Fruit fly (Drosophila melanogaster) whole organism, embryonic: ENCODE data around the gene CG10445.

ENCODE experiments used
- Abd-B ChIP-seq: fragments of 200-800 bp; sonication (Bioruptor generic); optimal IDR thresholded peaks from 2 replicates; lab custom pipeline; 2018; ENCODE audit warnings: missing biosample characterization, mild to moderate bottlenecking, missing genetic modification characterization, moderate library complexity
- B-H2 ChIP-seq: fragments of 200-800 bp; sonication (Bioruptor generic); optimal IDR thresholded peaks from 2 replicates; lab custom pipeline; 2018; ENCODE audit warnings: missing biosample characterization, mild to moderate bottlenecking, missing genetic modification characterization
- CG10209 ChIP-seq: fragments of 200-800 bp; sonication (Bioruptor generic); optimal IDR thresholded peaks from 3 replicates; lab custom pipeline; 2017; ENCODE audit warnings: missing biosample characterization, mild to moderate bottlenecking, missing genetic modification characterization, missing genetic modification reagents
- CG12659 ChIP-seq: fragments of 200-800 bp; sonication (Bioruptor generic); optimal IDR thresholded peaks from 3 replicates; lab custom pipeline; 2017; ENCODE audit warnings: mild to moderate bottlenecking, missing biosample characterization, missing genetic modification reagents, missing genetic modification characterization
- CG14441 ChIP-seq: fragments of 200-800 bp; sonication (Bioruptor generic); IDR thresholded peaks from 2 replicates; pipeline ENCODE4 v1.3.6; 2022; ENCODE audit warnings: missing biosample characterization, missing genetic modification characterization
- CG14710 ChIP-seq: fragments of 200-800 bp; sonication (Bioruptor generic); optimal IDR thresholded peaks from 3 replicates; lab custom pipeline; 2019; ENCODE audit warnings: missing biosample characterization, mild to moderate bottlenecking, missing genetic modification characterization, moderate library complexity
- CG2129 ChIP-seq: fragments of 200-800 bp; sonication (Bioruptor generic); IDR thresholded peaks from 2 replicates; pipeline ENCODE4 v1.3.6; 2022; ENCODE audit warnings: missing biosample characterization, missing genetic modification characterization; ENCODE audit not compliant: partially characterized antibody
- CG2199 ChIP-seq: fragments of 200-800 bp; sonication (Bioruptor generic); IDR thresholded peaks from 3 replicates; pipeline ENCODE4 v1.3.6; 2022; ENCODE audit warnings: missing biosample characterization, missing genetic modification characterization
- CG2202 ChIP-seq: fragments of 200-800 bp; sonication (Bioruptor generic); optimal IDR thresholded peaks from 2 replicates; lab custom pipeline; 2018; ENCODE audit warnings: missing biosample characterization, mild to moderate bottlenecking, missing genetic modification characterization
- CG30403 ChIP-seq: fragments of 200-800 bp; sonication (Bioruptor generic); optimal IDR thresholded peaks from 3 replicates; lab custom pipeline; 2016; ENCODE audit warnings: missing biosample characterization, missing genetic modification characterization
- CG33213 ChIP-seq: fragments of 200-800 bp; sonication (Bioruptor generic); optimal IDR thresholded peaks from 3 replicates; lab custom pipeline; 2016; ENCODE audit warnings: missing biosample characterization, missing genetic modification characterization
- CG34376 ChIP-seq: fragments of 200-800 bp; sonication (Bioruptor generic); optimal IDR thresholded peaks from 2 replicates; lab custom pipeline; 2018; ENCODE audit warnings: missing biosample characterization, mild to moderate bottlenecking, missing genetic modification characterization
- CG3726 ChIP-seq: fragments of 200-800 bp; sonication (Bioruptor generic); IDR thresholded peaks from 3 replicates; pipeline ENCODE4, ENCODE4 v1.3.6; 2022; ENCODE audit warnings: missing biosample characterization, missing genetic modification characterization
- CG4730 ChIP-seq: fragments of 200-800 bp; sonication (Bioruptor generic); IDR thresholded peaks from 2 replicates; pipeline ENCODE4 v1.3.6; 2022; ENCODE audit warnings: missing biosample characterization, missing genetic modification characterization
- CG5245 ChIP-seq: fragments of 200-800 bp; sonication (Bioruptor generic); optimal IDR thresholded peaks from 3 replicates; lab custom pipeline; 2016; ENCODE audit warnings: missing biosample characterization, missing genetic modification characterization
- CG6791 ChIP-seq: fragments of 200-800 bp; sonication (Bioruptor generic); IDR thresholded peaks from 3 replicates; pipeline ENCODE4 v1.3.6; 2022; ENCODE audit warnings: missing biosample characterization, missing genetic modification characterization; ENCODE audit not compliant: partially characterized antibody
- CG7357 ChIP-seq: fragments of 200-800 bp; sonication (Bioruptor generic); IDR thresholded peaks from 3 replicates; pipeline ENCODE4 v1.3.6; 2022; ENCODE audit warnings: missing biosample characterization, missing genetic modification characterization
- CG9797 ChIP-seq: fragments of 200-800 bp; sonication (Bioruptor generic); optimal IDR thresholded peaks from 3 replicates; lab custom pipeline; 2018; ENCODE audit warnings: missing biosample characterization, mild to moderate bottlenecking, missing genetic modification characterization
- CoRest ChIP-seq: fragments of 200-800 bp; sonication (Bioruptor generic); optimal IDR thresholded peaks from 3 replicates; lab custom pipeline; 2018; ENCODE audit warnings: missing biosample characterization, mild to moderate bottlenecking, missing genetic modification characterization, moderate library complexity
- D ChIP-seq, 2 experiments: fragments of 200-800 bp in 1 of 2; fragments of >200 bp in 1 of 2; sonication (Bioruptor generic) in 1 of 2; optimal IDR thresholded peaks; 2 replicates in 1 of 2; 3 replicates in 1 of 2; lab custom pipeline; 2017; ENCODE audit warnings: mild to moderate bottlenecking in 1 of 2, missing biosample characterization in 1 of 2, missing genetic modification characterization in 1 of 2, missing genetic modification reagents in 1 of 2
- Dad ChIP-seq: fragments of 200-800 bp; sonication (Bioruptor generic); optimal IDR thresholded peaks from 3 replicates; lab custom pipeline; 2016; ENCODE audit warnings: missing biosample characterization, missing genetic modification characterization
- Deaf1 ChIP-seq: fragments of 200-800 bp; optimal IDR thresholded peaks from 3 replicates; lab custom pipeline; 2019; ENCODE audit warnings: missing biosample characterization, mild to moderate bottlenecking, missing genetic modification characterization, moderate library complexity
- Ets65A ChIP-seq: fragments of 200-800 bp; sonication (Bioruptor generic); peaks from one replicate; lab custom pipeline; 2016; ENCODE audit warnings: missing biosample characterization, missing genetic modification characterization
- HHEX ChIP-seq: fragments of 200-800 bp; sonication (Bioruptor generic); optimal IDR thresholded peaks from 3 replicates; lab custom pipeline; 2017; ENCODE audit warnings: missing biosample characterization, mild to moderate bottlenecking, missing genetic modification characterization, missing genetic modification reagents
- Hr51 ChIP-seq, 2 experiments: fragments of 200-800 bp; sonication (Bioruptor generic); optimal IDR thresholded peaks; 2 replicates in 1 of 2; 3 replicates in 1 of 2; lab custom pipeline; 2016 to 2018; ENCODE audit warnings: missing biosample characterization in 2 of 2, missing genetic modification characterization in 2 of 2, mild to moderate bottlenecking in 1 of 2, moderate library complexity in 1 of 2
- Hr78 ChIP-seq, 2 experiments: fragments of 200-800 bp in 1 of 2; fragments of >200 bp in 1 of 2; sonication (Bioruptor generic) in 1 of 2; optimal IDR thresholded peaks; 2 replicates each; lab custom pipeline; 2017 to 2019; ENCODE audit warnings: missing biosample characterization in 2 of 2, missing genetic modification characterization in 2 of 2, mild to moderate bottlenecking in 1 of 2, moderate library complexity in 1 of 2
- MTF-1 ChIP-seq: fragments of 200-800 bp; sonication (Bioruptor generic); optimal IDR thresholded peaks from 2 replicates; lab custom pipeline; 2018; ENCODE audit warnings: missing biosample characterization, mild to moderate bottlenecking, missing genetic modification characterization, borderline replicate concordance
- NfI ChIP-seq: fragments of 200-800 bp; sonication (Bioruptor generic); optimal IDR thresholded peaks from 3 replicates; lab custom pipeline; 2018; ENCODE audit warnings: missing biosample characterization, mild to moderate bottlenecking, missing genetic modification characterization, moderate library complexity
- Opbp ChIP-seq: fragments of 200-800 bp; sonication (Bioruptor generic); IDR thresholded peaks from 3 replicates; pipeline ENCODE4 v1.3.6; 2022; ENCODE audit warnings: missing biosample characterization, missing genetic modification characterization; ENCODE audit not compliant: partially characterized antibody
- Optix ChIP-seq: fragments of 200-800 bp; sonication (Bioruptor generic); IDR thresholded peaks from 3 replicates; pipeline ENCODE4 v1.3.6; 2022; ENCODE audit warnings: missing biosample characterization, missing genetic modification characterization
- Sry-β ChIP-seq: fragments of 200-800 bp; sonication (Bioruptor generic); optimal IDR thresholded peaks from 2 replicates; lab custom pipeline; 2018; ENCODE audit warnings: missing biosample characterization, mild to moderate bottlenecking, missing genetic modification characterization, moderate library complexity
- Xrp1 ChIP-seq: fragments of 200-800 bp; sonication (Bioruptor generic); IDR thresholded peaks from 2 replicates; pipeline ENCODE4 v1.3.6; 2022; ENCODE audit warnings: missing biosample characterization, missing genetic modification characterization
- amos ChIP-seq: fragments of 200-800 bp; sonication (Bioruptor generic); IDR thresholded peaks from 2 replicates; pipeline ENCODE4 v1.3.6; 2022; ENCODE audit warnings: missing biosample characterization, missing genetic modification characterization; ENCODE audit not compliant: partially characterized antibody
- bcd ChIP-seq: fragments of 200-800 bp; sonication (Bioruptor generic); optimal IDR thresholded peaks from 2 replicates; lab custom pipeline; 2017; ENCODE audit warnings: missing biosample characterization, mild to moderate bottlenecking, missing genetic modification characterization
- chif ChIP-seq, 2 experiments: fragments of 200-800 bp; sonication (Bioruptor generic); optimal IDR thresholded peaks; 3 replicates each; lab custom pipeline; 2016; ENCODE audit warnings: missing biosample characterization in 2 of 2, missing genetic modification characterization in 2 of 2
- dmrt11E ChIP-seq: fragments of 200-800 bp; sonication (Bioruptor generic); optimal IDR thresholded peaks from 3 replicates; lab custom pipeline; 2018; ENCODE audit warnings: missing biosample characterization, mild to moderate bottlenecking, missing genetic modification characterization, moderate library complexity
- eve ChIP-seq, 2 experiments: fragments of >200 bp; optimal IDR thresholded peaks; 2 replicates each; lab custom pipeline; 2017; ENCODE audit warnings: missing biosample characterization in 2 of 2, missing genetic modification characterization in 2 of 2
- exex ChIP-seq: fragments of 200-800 bp; sonication (Bioruptor generic); optimal IDR thresholded peaks from 4 replicates; lab custom pipeline; 2018; ENCODE audit warnings: missing biosample characterization, mild to moderate bottlenecking, missing genetic modification characterization, moderate library complexity
- her ChIP-seq: fragments of 200-800 bp; sonication (Bioruptor generic); optimal IDR thresholded peaks from 2 replicates; lab custom pipeline; 2016; ENCODE audit warnings: missing biosample characterization, missing genetic modification characterization
- nmo ChIP-seq: fragments of 200-800 bp; sonication (Bioruptor generic); optimal IDR thresholded peaks from 2 replicates; lab custom pipeline; 2018; ENCODE audit warnings: missing biosample characterization, mild to moderate bottlenecking, missing genetic modification characterization, moderate library complexity
- psq ChIP-seq: fragments of 200-800 bp; sonication (Bioruptor generic); optimal IDR thresholded peaks from 2 replicates; lab custom pipeline; 2017; ENCODE audit warnings: missing biosample characterization, missing genetic modification characterization
- sd ChIP-seq: fragments of 200-800 bp; sonication (Bioruptor generic); optimal IDR thresholded peaks from 3 replicates; lab custom pipeline; 2018; ENCODE audit warnings: missing biosample characterization, mild to moderate bottlenecking, missing genetic modification characterization, moderate library complexity
- sob ChIP-seq: fragments of 200-800 bp; sonication (Bioruptor generic); IDR thresholded peaks from 2 replicates; pipeline ENCODE4 v1.3.6; 2022; ENCODE audit warnings: missing biosample characterization, missing genetic modification characterization
- tap ChIP-seq: fragments of 200-800 bp; optimal IDR thresholded peaks from 3 replicates; lab custom pipeline; 2019; ENCODE audit warnings: missing biosample characterization, mild to moderate bottlenecking, missing genetic modification characterization, moderate library complexity
- tin ChIP-seq: fragments of 200-800 bp; sonication (Bioruptor generic); optimal IDR thresholded peaks from 3 replicates; lab custom pipeline; 2016; ENCODE audit warnings: missing biosample characterization, missing genetic modification characterization
- toy ChIP-seq: fragments of 200-800 bp; sonication (Bioruptor generic); IDR thresholded peaks from 2 replicates; pipeline ENCODE4 v1.3.6; 2022; ENCODE audit warnings: missing biosample characterization, missing genetic modification characterization
- vfl ChIP-seq: fragments of 200-800 bp; sonication (Bioruptor generic); optimal IDR thresholded peaks from 2 replicates; lab custom pipeline; 2016; ENCODE audit warnings: missing biosample characterization, missing genetic modification characterization
- zen ChIP-seq: fragments of 200-800 bp; sonication (Bioruptor generic); optimal IDR thresholded peaks from 3 replicates; lab custom pipeline; 2018; ENCODE audit warnings: missing biosample characterization, mild to moderate bottlenecking, missing genetic modification characterization, moderate library complexity

The CG10445 gene

DNA sequence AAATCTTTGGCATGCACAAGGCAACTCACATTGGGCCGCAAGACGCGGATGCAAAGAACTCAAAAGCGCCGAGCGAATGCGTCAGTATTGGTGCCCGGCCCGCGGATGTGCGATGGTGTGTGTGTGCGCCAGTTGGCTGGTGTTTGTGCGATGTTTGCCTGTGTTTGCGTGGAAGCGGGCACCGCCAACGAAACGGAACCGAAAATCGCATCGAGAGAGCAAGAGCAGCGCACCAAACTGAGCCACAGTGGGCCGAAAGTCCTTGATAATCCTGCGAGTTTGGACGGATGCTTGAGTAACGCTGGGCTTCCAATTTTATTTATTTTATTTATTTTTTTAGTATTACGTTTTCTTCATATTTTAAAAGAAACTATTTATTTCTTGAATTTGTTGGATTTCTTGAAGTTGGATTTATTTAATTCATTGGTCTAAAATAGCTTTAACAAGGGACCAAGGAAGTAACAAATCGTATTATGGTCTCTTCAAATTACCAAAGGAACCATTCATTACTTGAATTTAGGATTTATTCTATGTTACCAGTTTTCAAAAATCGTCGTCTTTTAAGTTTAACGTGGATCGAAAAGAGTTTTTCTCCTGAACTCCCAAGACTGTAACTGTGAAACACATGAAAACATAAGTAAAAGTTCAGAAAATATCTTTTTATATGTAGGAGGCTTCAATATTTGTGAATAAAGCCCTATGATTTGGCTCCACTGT lies 42.8 kb upstream of the CG10445 start (continued):
- TF ChIP-seq Opbp (0 out of 3 replicates have a peak, but pooled peaks have one; percentile 47), CG34376 (GFP tag; lab: Kevin White, UChicago) (no peak), MTF-1 (GFP tag; lab: Kevin White, UChicago) (no peak), CG7357 (no peak), CG3726 (GFP tag; lab: Robert Waterston, UW) (no peak), amos (no peak), Deaf1 (tag; lab: Kevin White, UChicago) (no peak), NfI (GFP tag; lab: Kevin White, UChicago) (no peak), exex (tag; lab: Kevin White, UChicago) (no peak), CG9797 (GFP tag; lab: Kevin White, UChicago) (no peak), CG2202 (tag; lab: Kevin White, UChicago) (no peak), psq (no peak), CG14710 (peak; percentile 78), CG10209 (GFP tag; lab: Kevin White, UChicago) (peak; percentile 40), B-H2 (no peak), tin (GFP tag; lab: Kevin White, UChicago) (peak; percentile 59), CG5245 (GFP tag; lab: Kevin White, UChicago) (no peak), sd (tag; lab: Kevin White, UChicago) (no peak), Ets65A (GFP tag; lab: Kevin White, UChicago) (peak; percentile 10), Hr51 (GFP tag; optimal IDR thresholded peaks at IDR 0.05; lab: Kevin White, UChicago) (no peak), CG6791 (GFP tag; lab: Robert Waterston, UW) (no peak), D (optimal IDR thresholded peaks at IDR 0.05; lab: Kevin White, UChicago) (no peak), D (GFP tag; optimal IDR thresholded peaks at IDR 0.05; lab: Kevin White, UChicago) (peak; percentile 85), nmo (GFP tag; lab: Kevin White, UChicago) (peak; percentile 81), Dad (GFP tag; lab: Kevin White, UChicago) (no peak), toy (GFP tag; lab: Robert Waterston, UW) (no peak), bcd (peak; percentile 45), CG14441 (GFP tag; lab: Robert Waterston, UW) (no peak), CoRest (tag; lab: Kevin White, UChicago) (peak; percentile 72), eve (GFP tag; optimal IDR thresholded peaks at IDR 0.05; lab: Kevin White, UChicago) (peak in 1 of 2 experiments; percentile 64), CG2199 (GFP tag; lab: Robert Waterston, UW) (peak; percentile 34; the same call in 1 of the 3 replicates), vfl (GFP tag; lab: Kevin White, UChicago) (no peak), Optix (GFP tag; lab: Robert Waterston, UW) (0 out of 3 replicates have a peak, but pooled peaks have one; percentile 15), zen (tag; lab: Kevin White, UChicago) (peak; percentile 20), her (GFP tag; lab: Kevin White, UChicago) (no peak), chif (GFP tag; optimal IDR thresholded peaks at IDR 0.05; lab: Kevin White, UChicago) (peak; percentile 4 to 10), Abd-B (GFP tag; lab: Kevin White, UChicago) (peak; percentile 51), CG12659 (GFP tag; lab: Kevin White, UChicago) (peak; percentile 6), CG33213 (GFP tag; lab: Kevin White, UChicago) (no peak), HHEX (GFP tag; lab: Kevin White, UChicago) (no peak), dmrt11E (tag; lab: Kevin White, UChicago) (peak; percentile 84), sob (GFP tag; lab: Robert Waterston, UW) (no peak), Hr78 (GFP tag; optimal IDR thresholded peaks at IDR 0.05; lab: Kevin White, UChicago) (no peak), CG2129 (GFP tag; lab: Robert Waterston, UW) (no peak), Xrp1 (GFP tag; lab: Robert Waterston, UW) (peak; percentile 61; the same call in 1 of the 2 replicates), Sry-β (peak; percentile 13), tap (tag; lab: Kevin White, UChicago) (no peak), CG30403 (GFP tag; lab: Kevin White, UChicago) (peak; percentile 58), CG4730 (GFP tag; lab: Robert Waterston, UW) (no peak)
